Worm (Caenorhabditis elegans) whole organism, L1 larva: ENCODE results near the gene idpp-3.

Experiments used
- hlh-17 ChIP-seq: fragments of 200-800 bp; sonication (Bioruptor generic); optimal IDR thresholded peaks from 2 replicates; lab custom pipeline; 2018; ENCODE audit warnings: missing genetic modification characterization, mild to moderate bottlenecking, missing compliant biosample characterization, moderate library complexity, borderline replicate concordance
- mef-2 ChIP-seq: fragments of 150-350 bp; optimal IDR thresholded peaks from 2 replicates; lab custom pipeline; 2014; ENCODE audit warnings: missing biosample characterization, missing genetic modification characterization
- pag-3 ChIP-seq: sonication (generic microtip); optimal IDR thresholded peaks from 2 replicates; lab custom pipeline; 2017; ENCODE audit warnings: missing genetic modification characterization, mild to moderate bottlenecking, missing compliant biosample characterization, antibody characterized with exemption, borderline replicate concordance; ENCODE audit not compliant: insufficient read depth
- pqm-1 ChIP-seq: sonication (generic microtip); optimal IDR thresholded peaks from 3 replicates; lab custom pipeline; 2017; ENCODE audit warnings: missing biosample characterization, missing genetic modification characterization

DNA sequence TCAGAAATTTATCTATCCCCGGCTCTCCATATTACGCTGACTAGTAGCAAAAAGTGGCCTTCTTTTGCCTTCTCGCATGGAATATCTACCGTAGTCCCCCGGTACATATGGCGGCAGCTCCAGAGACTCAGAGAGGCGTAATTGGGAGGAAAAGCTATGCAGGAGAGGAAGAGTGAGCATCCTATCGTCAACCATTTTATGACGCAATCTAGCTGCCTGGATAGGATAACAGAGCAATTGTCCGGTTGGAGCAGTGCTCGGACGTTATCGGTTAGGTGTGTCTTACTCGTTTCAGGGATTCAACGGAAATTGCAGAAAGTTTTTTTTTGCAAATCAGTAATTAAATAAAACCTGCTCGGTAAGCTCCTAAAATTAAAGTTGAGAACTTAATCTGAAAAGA is 4.2 kb downstream of the idpp-3 start:
- TF ChIP-seq pag-3: no peak
- TF ChIP-seq hlh-17 (GFP tag; lab: Kevin White, UChicago): no peak
- TF ChIP-seq mef-2 (tag; lab: Kevin White, UChicago): no peak
- no peak for TF ChIP-seq pqm-1 (tag; lab: Kevin White, UChicago)
